Fruit fly (Drosophila melanogaster): ENCODE results near the gene CG34316.

- TF ChIP-seq Bgb (GFP tag; IDR thresholded peaks at IDR 0.05; ENCODE audit: partially characterized antibody) (no peak), Sox102F (GFP tag; optimal IDR thresholded peaks at IDR 0.05) (peak; percentile 78), CG1233 (GFP tag; optimal IDR thresholded peaks at IDR 0.05) (peak; percentile 60), dpn (GFP tag; optimal IDR thresholded peaks at IDR 0.05) (peak in 1 of 2 experiments; percentile 59), row (GFP tag; IDR thresholded peaks at IDR 0.05) (peak; percentile 69), CG15514 (GFP tag; optimal IDR thresholded peaks at IDR 0.05) (no peak)
Measured at dm6 chr3R:15280619-15281334, 50.4 kb downstream of the CG34316 start.

Data from whole organism, embryonic.